Worm (Caenorhabditis elegans) whole organism, late embryonic: Measurements from ENCODE around the gene F08F8.6.

Source experiments
- ceh-24 ChIP-seq: sonication (generic microtip); optimal IDR thresholded peaks from 2 replicates; lab custom pipeline; 2016; ENCODE audit warnings: mild to moderate bottlenecking, missing genetic modification characterization, missing compliant biosample characterization
- ceh-30 ChIP-seq: fragments of 150-350 bp; optimal IDR thresholded peaks from 2 replicates; lab custom pipeline; 2014; ENCODE audit warnings: missing biosample characterization, missing genetic modification characterization
- ceh-34 ChIP-seq: sonication (generic microtip); optimal IDR thresholded peaks from 2 replicates; lab custom pipeline; 2016; ENCODE audit warnings: mild to moderate bottlenecking, missing genetic modification characterization, missing compliant biosample characterization
- ceh-9 ChIP-seq: sonication (generic microtip); optimal IDR thresholded peaks from 2 replicates; lab custom pipeline; 2016; ENCODE audit warnings: mild to moderate bottlenecking, missing genetic modification characterization, inconsistent platforms, missing compliant biosample characterization
- elt-2 ChIP-seq: sonication (generic microtip); optimal IDR thresholded peaks from 2 replicates; lab custom pipeline; 2016; ENCODE audit warnings: missing genetic modification reagents, missing genetic modification characterization, missing compliant biosample characterization
- fkh-10 ChIP-seq: fragments of 150-350 bp; optimal IDR thresholded peaks from 2 replicates; lab custom pipeline; 2014; ENCODE audit warnings: missing biosample characterization, missing genetic modification reagents, missing genetic modification characterization
- nfya-1 ChIP-seq: sonication (generic microtip); optimal IDR thresholded peaks from 2 replicates; lab custom pipeline; 2017; ENCODE audit warnings: missing genetic modification characterization, mild to moderate bottlenecking, missing compliant biosample characterization, antibody characterized with exemption, moderate library complexity
- pha-4 ChIP-seq: fragments of 150-350 bp; optimal IDR thresholded peaks from 2 replicates; lab custom pipeline; 2018; ENCODE audit warnings: missing biosample characterization, missing genetic modification reagents, missing genetic modification characterization
- rnt-1 ChIP-seq: sonication (generic microtip); optimal IDR thresholded peaks from 2 replicates; lab custom pipeline; 2016; ENCODE audit warnings: missing genetic modification characterization, missing compliant biosample characterization
- tbx-2 ChIP-seq: sonication (generic microtip); optimal IDR thresholded peaks from 2 replicates; lab custom pipeline; 2016; ENCODE audit warnings: missing genetic modification characterization, missing compliant biosample characterization

DNA sequence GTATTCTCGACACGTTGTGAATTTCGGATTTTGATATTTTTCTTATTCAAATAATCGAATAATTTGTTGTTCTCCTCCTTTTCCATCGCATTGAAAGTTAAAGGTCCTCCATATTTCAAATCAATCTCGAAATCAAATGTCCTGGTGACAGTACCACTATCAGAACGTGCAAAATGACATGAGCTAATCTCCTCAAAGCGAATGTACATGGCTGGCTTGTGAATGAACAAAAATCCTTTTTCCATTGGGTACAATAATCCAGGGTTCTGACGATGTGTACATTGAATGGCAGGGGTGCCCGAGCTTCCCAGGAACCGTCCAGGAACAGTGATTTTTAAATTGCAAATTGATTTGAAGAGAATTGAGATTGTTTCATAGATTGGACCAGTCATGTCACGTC lies 36.6 kb downstream of the F08F8.6 start:
- TF ChIP-seq tbx-2 (tag; lab: Kevin White, UChicago), result no peak
- no peak for TF ChIP-seq rnt-1 (tag; lab: Kevin White, UChicago)
- no peak for TF ChIP-seq ceh-30 (tag; lab: Kevin White, UChicago)
- no peak for TF ChIP-seq pha-4
- no peak for TF ChIP-seq elt-2 (tag; lab: Kevin White, UChicago)
- no peak for TF ChIP-seq ceh-34 (tag; lab: Kevin White, UChicago)
- no peak for TF ChIP-seq fkh-10 (GFP tag; lab: Kevin White, UChicago)
- no peak for TF ChIP-seq ceh-24 (tag; lab: Kevin White, UChicago)
- no peak for TF ChIP-seq nfya-1 (tag; lab: Kevin White, UChicago)
- TF ChIP-seq ceh-9 (tag; lab: Kevin White, UChicago), result no peak
